Worm (Caenorhabditis elegans) whole organism, L1 larva: ENCODE data around the gene srlf-27.

Source experiments
- C16A3.4 ChIP-seq: fragments of 150-350 bp; optimal IDR thresholded peaks from 2 replicates; lab custom pipeline; 2014; ENCODE audit warnings: missing biosample characterization, missing genetic modification characterization
- C34B4.2 ChIP-seq: sonication (generic microtip); optimal IDR thresholded peaks from 2 replicates; lab custom pipeline; 2017; ENCODE audit warnings: mild to moderate bottlenecking, missing genetic modification characterization, missing compliant biosample characterization
- aha-1 ChIP-seq: fragments of 150-350 bp; optimal IDR thresholded peaks from 2 replicates; lab custom pipeline; 2014; ENCODE audit warnings: missing biosample characterization, missing genetic modification characterization
- alr-1 ChIP-seq: fragments of 200-800 bp; sonication (Bioruptor generic); optimal IDR thresholded peaks from 2 replicates; lab custom pipeline; 2018; ENCODE audit warnings: borderline replicate concordance, mild to moderate bottlenecking, missing genetic modification characterization, missing compliant biosample characterization
- blmp-1 ChIP-seq: fragments of 150-350 bp; optimal IDR thresholded peaks from 2 replicates; lab custom pipeline; 2014; ENCODE audit warnings: missing biosample characterization, missing genetic modification characterization
- ceh-8 ChIP-seq: fragments of 200-800 bp; sonication (Bioruptor generic); optimal IDR thresholded peaks from 2 replicates; lab custom pipeline; 2018; ENCODE audit warnings: mild to moderate bottlenecking, missing genetic modification characterization, moderate library complexity, missing compliant biosample characterization
- ceh-82 ChIP-seq, 3 experiments: fragments of 150-350 bp in 1 of 3; sonication (generic microtip) in 2 of 3; optimal IDR thresholded peaks; 2 replicates each; lab custom pipeline; 2014 to 2017; ENCODE audit warnings: missing biosample characterization in 3 of 3, missing genetic modification characterization in 3 of 3
- ceh-88 ChIP-seq: fragments of 200-800 bp; sonication (Bioruptor generic); IDR thresholded peaks from 2 replicates; pipeline ENCODE4 v1.3.6; 2022; ENCODE audit warnings: missing genetic modification characterization, missing compliant biosample characterization
- ceh-90 ChIP-seq: sonication (generic microtip); optimal IDR thresholded peaks from 2 replicates; lab custom pipeline; 2016; ENCODE audit warnings: missing genetic modification characterization, missing compliant biosample characterization
- ces-1 ChIP-seq: fragments of 150-350 bp; optimal IDR thresholded peaks from 2 replicates; lab custom pipeline; 2014; ENCODE audit warnings: missing biosample characterization, missing genetic modification reagents, missing genetic modification characterization
- dpl-1 ChIP-seq, 3 experiments: fragments of 150-350 bp in 2 of 3; sonication (generic microtip) in 1 of 3; optimal IDR thresholded peaks; 2 replicates each; lab custom pipeline; 2014 to 2017; ENCODE audit warnings: missing biosample characterization in 3 of 3, missing genetic modification characterization in 3 of 3, missing genetic modification reagents in 3 of 3
- dsc-1 ChIP-seq: sonication (generic microtip); optimal IDR thresholded peaks from 2 replicates; lab custom pipeline; 2016; ENCODE audit warnings: mild to moderate bottlenecking, missing genetic modification characterization, missing compliant biosample characterization
- efl-1 ChIP-seq, 4 experiments: fragments of 150-350 bp; optimal IDR thresholded peaks in 3 of 4; peaks in 1 of 4; 1 replicate in 1 of 4; 2 replicates in 3 of 4; lab custom pipeline; 2014; ENCODE audit warnings: missing biosample characterization in 2 of 4, missing genetic modification characterization in 2 of 4, missing genetic modification reagents in 2 of 4
- elt-3 ChIP-seq, 6 experiments: fragments of 150-350 bp in 1 of 6; sonication (generic microtip); optimal IDR thresholded peaks; 2 replicates each; lab custom pipeline; 2017 to 2018; ENCODE audit warnings: missing biosample characterization in 6 of 6, missing genetic modification characterization in 6 of 6, inconsistent platforms in 1 of 6
- fkh-4 ChIP-seq: sonication (generic microtip); optimal IDR thresholded peaks from 2 replicates; lab custom pipeline; 2016; ENCODE audit warnings: missing compliant biosample characterization, missing genetic modification characterization, borderline replicate concordance
- fkh-8 ChIP-seq: sonication (generic microtip); optimal IDR thresholded peaks from 2 replicates; lab custom pipeline; 2016; ENCODE audit warnings: mild to moderate bottlenecking, missing genetic modification characterization, missing compliant biosample characterization
- fos-1 ChIP-seq: fragments of 150-350 bp; optimal IDR thresholded peaks from 2 replicates; lab custom pipeline; 2014; ENCODE audit warnings: missing biosample characterization, missing genetic modification characterization
- grh-1 ChIP-seq: fragments of 200-800 bp; sonication (Bioruptor generic); IDR thresholded peaks from 2 replicates; pipeline ENCODE4 v1.3.6; 2022; ENCODE audit warnings: missing genetic modification reagents, missing genetic modification characterization, missing compliant biosample characterization
- hlh-4 ChIP-seq: sonication (generic microtip); optimal IDR thresholded peaks from 2 replicates; lab custom pipeline; 2016; ENCODE audit warnings: mild to moderate bottlenecking, missing genetic modification characterization, missing compliant biosample characterization
- lin-35 ChIP-seq, 2 experiments: fragments of 150-350 bp; optimal IDR thresholded peaks; 2 replicates each; lab custom pipeline; 2014; ENCODE audit warnings: missing biosample characterization in 2 of 2, missing genetic modification characterization in 2 of 2, missing genetic modification reagents in 2 of 2
- lsy-2 ChIP-seq, 2 experiments: fragments of 150-350 bp; optimal IDR thresholded peaks; 2 replicates each; lab custom pipeline; 2014; ENCODE audit warnings: missing biosample characterization in 2 of 2, missing genetic modification characterization in 2 of 2
- mep-1 ChIP-seq: fragments of 150-350 bp; optimal IDR thresholded peaks from 2 replicates; lab custom pipeline; 2014; ENCODE audit warnings: missing biosample characterization, missing genetic modification characterization
- nhr-11 ChIP-seq: fragments of 150-350 bp; optimal IDR thresholded peaks from 2 replicates; lab custom pipeline; 2014; ENCODE audit warnings: missing biosample characterization, missing genetic modification characterization
- nhr-20 ChIP-seq: sonication (generic microtip); optimal IDR thresholded peaks from 2 replicates; lab custom pipeline; 2016; ENCODE audit warnings: mild to moderate bottlenecking, missing genetic modification characterization, missing compliant biosample characterization
- nhr-28 ChIP-seq: fragments of 150-350 bp; optimal IDR thresholded peaks from 2 replicates; lab custom pipeline; 2014; ENCODE audit warnings: missing biosample characterization, missing genetic modification characterization
- nhr-47 ChIP-seq: sonication (generic microtip); optimal IDR thresholded peaks from 2 replicates; lab custom pipeline; 2016; ENCODE audit warnings: mild to moderate bottlenecking, missing genetic modification characterization, moderate library complexity, missing compliant biosample characterization
- nhr-71 ChIP-seq: sonication (generic microtip); optimal IDR thresholded peaks from 2 replicates; lab custom pipeline; 2016; ENCODE audit warnings: mild to moderate bottlenecking, missing genetic modification characterization, moderate library complexity, missing compliant biosample characterization
- nhr-90 ChIP-seq: sonication (generic microtip); optimal IDR thresholded peaks from 2 replicates; lab custom pipeline; 2016; ENCODE audit warnings: mild to moderate bottlenecking, missing genetic modification characterization, missing compliant biosample characterization; ENCODE audit not compliant: poor library complexity
- pax-3 ChIP-seq: fragments of 200-800 bp; sonication (Bioruptor generic); optimal IDR thresholded peaks from 2 replicates; lab custom pipeline; 2018; ENCODE audit warnings: mild to moderate bottlenecking, missing genetic modification characterization, moderate library complexity, missing compliant biosample characterization
- rnt-1 ChIP-seq: sonication (generic microtip); optimal IDR thresholded peaks from 2 replicates; lab custom pipeline; 2016; ENCODE audit warnings: mild to moderate bottlenecking, missing genetic modification characterization, moderate library complexity, missing compliant biosample characterization
- snpc-4 ChIP-seq: fragments of 150-350 bp; optimal IDR thresholded peaks from 2 replicates; lab custom pipeline; 2014; ENCODE audit warnings: missing biosample characterization, missing genetic modification characterization
- snu-23 ChIP-seq: sonication (generic microtip); optimal IDR thresholded peaks from 2 replicates; lab custom pipeline; 2016; ENCODE audit warnings: missing genetic modification characterization, missing compliant biosample characterization
- sox-4 ChIP-seq: sonication (generic microtip); optimal IDR thresholded peaks from 2 replicates; lab custom pipeline; 2016; ENCODE audit warnings: missing genetic modification characterization, missing compliant biosample characterization
- swsn-7 ChIP-seq: sonication (generic microtip); optimal IDR thresholded peaks from 2 replicates; lab custom pipeline; 2016; ENCODE audit warnings: missing genetic modification characterization, missing compliant biosample characterization
- tbx-2 ChIP-seq: sonication (generic microtip); optimal IDR thresholded peaks from 2 replicates; lab custom pipeline; 2016; ENCODE audit warnings: missing genetic modification characterization, missing compliant biosample characterization
- tlp-1 ChIP-seq: fragments of 150-350 bp; optimal IDR thresholded peaks from 2 replicates; lab custom pipeline; 2014; ENCODE audit warnings: missing biosample characterization, missing genetic modification characterization
- unc-30 ChIP-seq: sonication (generic microtip); optimal IDR thresholded peaks from 2 replicates; lab custom pipeline; 2017; ENCODE audit warnings: missing biosample characterization, missing genetic modification characterization
- unc-62 ChIP-seq: fragments of 150-350 bp; optimal IDR thresholded peaks from 2 replicates; lab custom pipeline; 2014; ENCODE audit warnings: missing biosample characterization, missing genetic modification reagents, missing genetic modification characterization
- unc-86 ChIP-seq: sonication (generic microtip); optimal IDR thresholded peaks from 2 replicates; lab custom pipeline; 2016; ENCODE audit warnings: missing genetic modification characterization, missing compliant biosample characterization
- xbp-1 ChIP-seq: sonication (generic microtip); optimal IDR thresholded peaks from 2 replicates; lab custom pipeline; 2016; ENCODE audit warnings: missing genetic modification characterization, missing compliant biosample characterization

The srlf-27 gene

ce11 chrIV:14631726-14632125, 5.8 kb upstream of the srlf-27 start:
- TF ChIP-seq ceh-90 (tag; lab: Kevin White, UChicago) (no peak), tlp-1 (tag; lab: Kevin White, UChicago) (no peak), unc-86 (tag; lab: Kevin White, UChicago) (no peak), ceh-8 (GFP tag; lab: Kevin White, UChicago) (no peak), unc-62 (no peak), nhr-47 (tag; lab: Kevin White, UChicago) (no peak), mep-1 (tag; lab: Kevin White, UChicago) (no peak), xbp-1 (tag; lab: Kevin White, UChicago) (no peak), dsc-1 (tag; lab: Kevin White, UChicago) (no peak), pax-3 (tag; lab: Kevin White, UChicago) (no peak), ces-1 (GFP tag; lab: Kevin White, UChicago) (no peak), unc-30 (tag; lab: Kevin White, UChicago) (no peak), snpc-4 (tag; lab: Kevin White, UChicago) (no peak)

- TF ChIP-seq fkh-4 (no peak), efl-1 (optimal IDR thresholded peaks at IDR 0.05; lab: Kevin White, UChicago) (no peak), efl-1 (GFP tag; optimal IDR thresholded peaks at IDR 0.05 in 1 of 2; lab: Kevin White, UChicago) (no peak), grh-1 (GFP tag; lab: Robert Waterston, UW) (no peak), aha-1 (tag; lab: Kevin White, UChicago) (no peak), alr-1 (tag; lab: Kevin White, UChicago) (no peak), tlp-1 (tag; lab: Kevin White, UChicago) (no peak), dpl-1 (GFP tag; optimal IDR thresholded peaks at IDR 0.05; lab: Kevin White, UChicago) (no peak), nhr-11 (tag; lab: Kevin White, UChicago) (no peak), lin-35 (GFP tag; optimal IDR thresholded peaks at IDR 0.05; lab: Kevin White, UChicago) (no peak), C34B4.2 (tag; lab: Kevin White, UChicago) (no peak), elt-3 (tag; optimal IDR thresholded peaks at IDR 0.05; lab: Kevin White, UChicago) (no peak), fkh-8 (no peak)
Observed at ce11 chrIV:14632799-14633198, 4.7 kb upstream of the srlf-27 start, which contains the start of gene irld-4. irld-4 (plus strand) TSS chrIV:14633099.

- no peak for TF ChIP-seq ceh-82 (tag; optimal IDR thresholded peaks at IDR 0.05; lab: Kevin White, UChicago)
Observed at ce11 chrIV:14634826-14635225, 2.7 kb upstream of the srlf-27 start, which contains the start of gene ule-2. ule-2 (plus strand) TSS chrIV:14635126.

DNA sequence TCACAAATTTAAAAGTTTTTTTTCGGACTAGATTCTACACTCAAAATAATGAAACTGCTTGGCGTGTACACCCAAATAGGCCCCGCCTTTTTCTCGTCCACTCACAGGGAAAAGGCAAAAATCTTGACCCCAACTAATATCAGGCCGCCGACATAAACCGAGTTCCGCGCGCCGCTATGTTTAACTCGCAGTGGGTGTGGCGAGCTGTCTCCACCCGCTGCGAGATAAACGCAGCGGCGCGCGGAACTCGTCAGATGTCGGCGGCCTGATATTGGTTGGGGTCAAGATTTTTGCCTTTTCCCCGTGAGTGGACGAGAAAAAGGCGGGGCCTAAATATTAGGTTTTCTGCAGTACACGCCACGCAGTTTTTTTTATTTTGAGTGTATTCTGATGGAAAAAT, 10.5 kb downstream of the srlf-27 start:
- peak; percentile 18 for TF ChIP-seq snpc-4 (tag; lab: Kevin White, UChicago)

DNA sequence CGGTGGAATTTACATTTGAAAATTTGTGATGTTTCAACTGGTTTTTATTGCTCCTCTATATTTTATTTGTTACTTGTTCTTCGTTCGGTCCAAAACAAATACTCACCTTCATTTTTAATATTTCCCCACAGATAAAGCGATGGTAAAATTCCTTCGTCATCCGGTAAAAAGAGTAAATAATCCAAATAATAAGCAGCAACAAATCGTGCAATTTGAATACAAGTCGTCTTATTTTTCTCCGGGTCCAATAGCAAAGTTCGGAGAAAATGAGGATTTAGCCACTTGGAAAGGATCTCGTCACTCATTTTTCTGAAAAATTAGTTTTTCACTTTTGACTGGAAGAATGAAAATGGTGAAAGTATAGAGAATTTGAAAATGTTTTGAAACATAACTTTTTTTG, 15.6 kb downstream of the srlf-27 start, which contains the start of gene talp-3:
TSS of gene talp-3 (minus strand) at position 315 of the 400 bp plus-strand sequence.
- TF ChIP-seq rnt-1 (tag; lab: Kevin White, UChicago) (no peak), ces-1 (GFP tag; lab: Kevin White, UChicago) (no peak), sox-4 (tag; lab: Kevin White, UChicago) (no peak), blmp-1 (tag; lab: Kevin White, UChicago) (no peak)

ce11 chrIV:14656573-14657129, 19.1 kb downstream of the srlf-27 start, which contains the start of gene Y57G11C.33:
Y57G11C.33 (plus strand) TSS chrIV:14657079.
- no peak for TF ChIP-seq nhr-28 (tag; lab: Kevin White, UChicago)
- peak; percentile 4 for TF ChIP-seq unc-86 (tag; lab: Kevin White, UChicago)
- peak; percentile 61 for TF ChIP-seq mep-1 (tag; lab: Kevin White, UChicago)
- TF ChIP-seq nhr-90: peak; percentile 28
- no peak for TF ChIP-seq ceh-88 (GFP tag; lab: Robert Waterston, UW)
- TF ChIP-seq C16A3.4: peak; percentile 3
- no peak for TF ChIP-seq hlh-4
- peak in 2 of 3 experiments; percentile 18 to 47 for TF ChIP-seq dpl-1 (GFP tag; optimal IDR thresholded peaks at IDR 0.05; lab: Kevin White, UChicago)
- TF ChIP-seq efl-1 (optimal IDR thresholded peaks at IDR 0.05; lab: Kevin White, UChicago): peak; percentile 12 to 49
- peak in 1 of 2 experiments; percentile 42 for TF ChIP-seq efl-1 (GFP tag; optimal IDR thresholded peaks at IDR 0.05 in 1 of 2; lab: Kevin White, UChicago)
- peak; percentile 28 for TF ChIP-seq nhr-20 (tag; lab: Kevin White, UChicago)
- peak; percentile 21 for TF ChIP-seq dsc-1 (tag; lab: Kevin White, UChicago)
- peak; percentile 49 for TF ChIP-seq swsn-7 (tag; lab: Kevin White, UChicago)
- no peak for TF ChIP-seq ceh-8 (GFP tag; lab: Kevin White, UChicago)
- TF ChIP-seq tbx-2 (tag; lab: Kevin White, UChicago): peak; percentile 29
- TF ChIP-seq snu-23 (GFP tag; lab: Kevin White, UChicago): peak; percentile 63
- TF ChIP-seq nhr-47 (tag; lab: Kevin White, UChicago): peak; percentile 42
- TF ChIP-seq lin-35 (GFP tag; optimal IDR thresholded peaks at IDR 0.05; lab: Kevin White, UChicago): peak in 1 of 2 experiments; percentile 41
- no peak for TF ChIP-seq fos-1
- peak; percentile 36 for TF ChIP-seq blmp-1 (tag; lab: Kevin White, UChicago)
- peak; percentile 52 for TF ChIP-seq nhr-71 (tag; lab: Kevin White, UChicago)
- peak; percentile 75 to 96 for TF ChIP-seq lsy-2 (tag; optimal IDR thresholded peaks at IDR 0.05; lab: Kevin White, UChicago)
